Worm (Caenorhabditis elegans): Measurements from ENCODE around the gene air-1.
A peak's percentile ranks its signal among the peaks of the same experiment; 100 is the strongest.

- no peak for TF ChIP-seq nhr-237 (tag; optimal IDR thresholded peaks at IDR 0.05)
- no peak for TF ChIP-seq dmd-4 (tag; optimal IDR thresholded peaks at IDR 0.05)
- no peak for TF ChIP-seq mbf-1 (tag; optimal IDR thresholded peaks at IDR 0.05)
- no peak for TF ChIP-seq zag-1 (tag; optimal IDR thresholded peaks at IDR 0.05)
- peak; percentile 41 for TF ChIP-seq fos-1 (tag; optimal IDR thresholded peaks at IDR 0.05)
- no peak for TF ChIP-seq aly-2 (tag; optimal IDR thresholded peaks at IDR 0.05)
- no peak for TF ChIP-seq lin-13 (GFP tag; optimal IDR thresholded peaks at IDR 0.05)
Measured at ce11 chrV:8271995-8272394, 50.7 kb downstream of the air-1 start, which contains the start of gene asp-5.
